Fruit fly (Drosophila melanogaster) whole organism, embryonic: ENCODE data around the gene Gyc89Da.
A peak's percentile ranks its signal among the peaks of the same experiment; 100 is the strongest.

ENCODE experiments used
- ATbp ChIP-seq: fragments of 200-800 bp; sonication (Bioruptor generic); optimal IDR thresholded peaks from 2 replicates; lab custom pipeline; 2017; ENCODE audit warnings: missing biosample characterization, mild to moderate bottlenecking, missing genetic modification characterization, missing genetic modification reagents
- Atf3 ChIP-seq: fragments of 200-800 bp; sonication (Bioruptor generic); optimal IDR thresholded peaks from 3 replicates; lab custom pipeline; 2016; ENCODE audit warnings: missing biosample characterization, missing genetic modification characterization
- Atf6 ChIP-seq: fragments of 200-800 bp; sonication (Bioruptor generic); IDR thresholded peaks from 2 replicates; pipeline ENCODE4 v1.3.6; 2022; ENCODE audit warnings: missing biosample characterization, missing genetic modification characterization
- B-H1 ChIP-seq: fragments of 200-800 bp; sonication (Bioruptor generic); IDR thresholded peaks from 3 replicates; pipeline ENCODE4 v1.3.6; 2022; ENCODE audit warnings: missing biosample characterization, missing genetic modification characterization
- Bgb ChIP-seq: fragments of 200-800 bp; sonication (Bioruptor generic); IDR thresholded peaks from 2 replicates; pipeline ENCODE4 v1.3.6; 2022; ENCODE audit warnings: missing biosample characterization, missing genetic modification characterization; ENCODE audit not compliant: partially characterized antibody
- C15 ChIP-seq: fragments of 200-800 bp; sonication (Bioruptor generic); IDR thresholded peaks from 3 replicates; pipeline ENCODE4 v1.3.6; 2022; ENCODE audit warnings: missing biosample characterization, missing genetic modification characterization
- CG10147 ChIP-seq: fragments of 200-800 bp; sonication (Bioruptor generic); optimal IDR thresholded peaks from 2 replicates; lab custom pipeline; 2019; ENCODE audit warnings: missing biosample characterization, mild to moderate bottlenecking, missing genetic modification characterization, moderate library complexity
- CG1024 ChIP-seq: fragments of 200-800 bp; sonication (Bioruptor generic); IDR thresholded peaks from 2 replicates; pipeline ENCODE4 v1.3.6; 2022; ENCODE audit warnings: missing biosample characterization, missing genetic modification characterization
- CG10321 ChIP-seq: fragments of 200-800 bp; sonication (Bioruptor generic); IDR thresholded peaks from 2 replicates; pipeline ENCODE4 v1.3.6; 2022; ENCODE audit warnings: missing biosample characterization, missing genetic modification characterization
- CG11093 ChIP-seq: fragments of 200-800 bp; sonication (Bioruptor generic); IDR thresholded peaks from 3 replicates; pipeline ENCODE4 v1.3.6; 2022; ENCODE audit warnings: missing biosample characterization, missing genetic modification characterization
- CG11456 ChIP-seq: fragments of 200-800 bp; sonication (Bioruptor generic); IDR thresholded peaks from 3 replicates; pipeline ENCODE4 v1.3.6; 2022; ENCODE audit warnings: missing biosample characterization, missing genetic modification characterization
- CG12219 ChIP-seq: fragments of 200-800 bp; sonication (Bioruptor generic); optimal IDR thresholded peaks from 3 replicates; lab custom pipeline; 2018; ENCODE audit warnings: missing biosample characterization, mild to moderate bottlenecking, missing genetic modification characterization
- CG1233 ChIP-seq: fragments of 200-800 bp; sonication (Bioruptor generic); optimal IDR thresholded peaks from 4 replicates; lab custom pipeline; 2018; ENCODE audit warnings: missing biosample characterization, mild to moderate bottlenecking, missing genetic modification characterization
- CG13287 ChIP-seq: fragments of 200-800 bp; sonication (Bioruptor generic); IDR thresholded peaks from 2 replicates; pipeline ENCODE4 v1.3.6; 2022; ENCODE audit warnings: missing biosample characterization, missing genetic modification characterization; ENCODE audit not compliant: partially characterized antibody
- CG13296 ChIP-seq: fragments of 200-800 bp; sonication (Bioruptor generic); optimal IDR thresholded peaks from 3 replicates; lab custom pipeline; 2018; ENCODE audit warnings: missing biosample characterization, mild to moderate bottlenecking, missing genetic modification characterization
- CG13424 ChIP-seq: fragments of 200-800 bp; sonication (Bioruptor generic); optimal IDR thresholded peaks from 2 replicates; lab custom pipeline; 2019; ENCODE audit warnings: missing biosample characterization, mild to moderate bottlenecking, missing genetic modification characterization, moderate library complexity
- CG15011 ChIP-seq: fragments of 200-800 bp; sonication (Bioruptor generic); optimal IDR thresholded peaks from 3 replicates; lab custom pipeline; 2018; ENCODE audit warnings: missing biosample characterization, mild to moderate bottlenecking, missing genetic modification characterization
- CG17912 ChIP-seq: fragments of 200-800 bp; sonication (Bioruptor generic); optimal IDR thresholded peaks from 2 replicates; lab custom pipeline; 2018; ENCODE audit warnings: missing biosample characterization, mild to moderate bottlenecking, missing genetic modification characterization
- CG31224 ChIP-seq: fragments of 200-800 bp; sonication (Bioruptor generic); IDR thresholded peaks from 2 replicates; pipeline ENCODE4 v1.3.6; 2022; ENCODE audit warnings: missing biosample characterization, missing genetic modification characterization
- CG34422 ChIP-seq: fragments of 200-800 bp; sonication (Bioruptor generic); IDR thresholded peaks from 3 replicates; pipeline ENCODE4 v1.3.6; 2022; ENCODE audit warnings: missing biosample characterization, missing genetic modification characterization
- CG3838 ChIP-seq: fragments of 200-800 bp; sonication (Bioruptor generic); optimal IDR thresholded peaks from 3 replicates; lab custom pipeline; 2016; ENCODE audit warnings: missing biosample characterization, missing genetic modification characterization
- CG3847 ChIP-seq: fragments of 200-800 bp; sonication (Bioruptor generic); IDR thresholded peaks from 2 replicates; pipeline ENCODE4 v1.3.6; 2022; ENCODE audit warnings: missing biosample characterization, missing genetic modification characterization
- CG4360 ChIP-seq: fragments of 200-800 bp; sonication (Bioruptor generic); IDR thresholded peaks from 2 replicates; pipeline ENCODE4 v1.3.6; 2022; ENCODE audit warnings: missing biosample characterization, missing genetic modification characterization
- CG6654 ChIP-seq: fragments of 200-800 bp; sonication (Bioruptor generic); optimal IDR thresholded peaks from 2 replicates; lab custom pipeline; 2017; ENCODE audit warnings: missing biosample characterization, mild to moderate bottlenecking, missing genetic modification characterization
- CG7271 ChIP-seq: fragments of 200-800 bp; sonication (Bioruptor generic); optimal IDR thresholded peaks from 2 replicates; lab custom pipeline; 2018; ENCODE audit warnings: missing biosample characterization, mild to moderate bottlenecking, missing genetic modification characterization, moderate library complexity
- CG7928 ChIP-seq: fragments of 200-800 bp; sonication (Bioruptor generic); optimal IDR thresholded peaks from 2 replicates; lab custom pipeline; 2017; ENCODE audit warnings: missing biosample characterization, mild to moderate bottlenecking, missing genetic modification characterization
- CG9797 ChIP-seq: fragments of 200-800 bp; sonication (Bioruptor generic); optimal IDR thresholded peaks from 3 replicates; lab custom pipeline; 2018; ENCODE audit warnings: missing biosample characterization, mild to moderate bottlenecking, missing genetic modification characterization
- CTCF ChIP-seq: fragments of 200-800 bp; sonication (Bioruptor generic); optimal IDR thresholded peaks from 2 replicates; lab custom pipeline; 2017; ENCODE audit warnings: missing biosample characterization, mild to moderate bottlenecking, missing genetic modification characterization, moderate library complexity
- E2f2 ChIP-seq: fragments of 200-800 bp; sonication (Bioruptor generic); IDR thresholded peaks from 2 replicates; pipeline ENCODE4 v1.3.6; 2022; ENCODE audit warnings: missing biosample characterization, missing genetic modification characterization
- Ets97D ChIP-seq: fragments of 200-800 bp; sonication (Bioruptor generic); optimal IDR thresholded peaks from 3 replicates; lab custom pipeline; 2016; ENCODE audit warnings: missing biosample characterization, missing genetic modification characterization
- Fer1 ChIP-seq: fragments of 200-800 bp; sonication (Bioruptor generic); optimal IDR thresholded peaks from 2 replicates; lab custom pipeline; 2017; ENCODE audit warnings: missing biosample characterization, mild to moderate bottlenecking, missing genetic modification characterization
- Hr51 ChIP-seq, 2 experiments: fragments of 200-800 bp; sonication (Bioruptor generic); optimal IDR thresholded peaks; 2 replicates in 1 of 2; 3 replicates in 1 of 2; lab custom pipeline; 2016 to 2018; ENCODE audit warnings: missing biosample characterization in 2 of 2, missing genetic modification characterization in 2 of 2, mild to moderate bottlenecking in 1 of 2, moderate library complexity in 1 of 2
- Lpt ChIP-seq: fragments of >200 bp; optimal IDR thresholded peaks from 2 replicates; lab custom pipeline; 2018; ENCODE audit warnings: missing biosample characterization, missing genetic modification characterization
- NK7.1 ChIP-seq: fragments of 200-800 bp; sonication (Bioruptor generic); optimal IDR thresholded peaks from 3 replicates; lab custom pipeline; 2016; ENCODE audit warnings: missing biosample characterization, missing genetic modification characterization
- Oaz ChIP-seq: fragments of 200-800 bp; sonication (Bioruptor generic); IDR thresholded peaks from 2 replicates; pipeline ENCODE4 v1.3.6; 2022; ENCODE audit warnings: missing biosample characterization, missing genetic modification characterization
- Tbp ChIP-seq: fragments of >200 bp; optimal IDR thresholded peaks from 2 replicates; lab custom pipeline; 2018; ENCODE audit warnings: missing biosample characterization, missing genetic modification characterization
- bcd ChIP-seq: fragments of 200-800 bp; sonication (Bioruptor generic); optimal IDR thresholded peaks from 2 replicates; lab custom pipeline; 2017; ENCODE audit warnings: missing biosample characterization, mild to moderate bottlenecking, missing genetic modification characterization
- btn ChIP-seq: fragments of 200-800 bp; sonication (Bioruptor generic); optimal IDR thresholded peaks from 2 replicates; lab custom pipeline; 2016; ENCODE audit warnings: missing biosample characterization, missing genetic modification characterization
- croc ChIP-seq: fragments of 200-800 bp; sonication (Bioruptor generic); conservative IDR thresholded peaks from 3 replicates; pipeline ENCODE4 v1.3.6; 2022; ENCODE audit warnings: missing biosample characterization, missing genetic modification characterization
- crp ChIP-seq, 2 experiments: fragments of 200-800 bp; sonication (Bioruptor generic); optimal IDR thresholded peaks; 2 replicates in 1 of 2; 3 replicates in 1 of 2; lab custom pipeline; 2017; ENCODE audit warnings: missing biosample characterization in 2 of 2, missing genetic modification characterization in 2 of 2, mild to moderate bottlenecking in 1 of 2, moderate library complexity in 1 of 2
- dmrt99B ChIP-seq: fragments of 200-800 bp; sonication (Bioruptor generic); optimal IDR thresholded peaks from 2 replicates; lab custom pipeline; 2018; ENCODE audit warnings: missing biosample characterization, mild to moderate bottlenecking, missing genetic modification characterization, moderate library complexity
- ham ChIP-seq: fragments of 200-800 bp; sonication (Bioruptor generic); IDR thresholded peaks from 2 replicates; pipeline ENCODE4 v1.3.6; 2022; ENCODE audit warnings: missing biosample characterization, missing genetic modification characterization
- lbe ChIP-seq: fragments of 200-800 bp; sonication (Bioruptor generic); optimal IDR thresholded peaks from 2 replicates; lab custom pipeline; 2016; ENCODE audit warnings: missing biosample characterization, mild to moderate bottlenecking, missing genetic modification characterization
- lola ChIP-seq, 3 experiments: fragments of >200 bp in 2 of 3; fragments of 200-800 bp in 1 of 3; sonication (Bioruptor generic) in 1 of 3; optimal IDR thresholded peaks; 2 replicates each; lab custom pipeline; 2017 to 2019; ENCODE audit warnings: missing biosample characterization in 3 of 3, missing genetic modification characterization in 3 of 3, mild to moderate bottlenecking in 1 of 3, moderate library complexity in 1 of 3
- maf-S ChIP-seq: fragments of 200-800 bp; sonication (Bioruptor generic); optimal IDR thresholded peaks from 2 replicates; lab custom pipeline; 2016; ENCODE audit warnings: missing biosample characterization, missing genetic modification characterization
- mld ChIP-seq: fragments of 200-800 bp; sonication (Bioruptor generic); IDR thresholded peaks from 3 replicates; pipeline ENCODE4 v1.3.6; 2022; ENCODE audit warnings: missing biosample characterization, missing genetic modification characterization; ENCODE audit not compliant: partially characterized antibody
- nau ChIP-seq: fragments of 200-800 bp; sonication (Bioruptor generic); optimal IDR thresholded peaks from 3 replicates; lab custom pipeline; 2017; ENCODE audit warnings: missing biosample characterization, mild to moderate bottlenecking, missing genetic modification characterization, missing genetic modification reagents
- otp ChIP-seq: fragments of 200-800 bp; sonication (Bioruptor generic); IDR thresholded peaks from 3 replicates; pipeline ENCODE4, ENCODE4 v1.3.6; 2022; ENCODE audit warnings: missing biosample characterization, missing genetic modification characterization
- sens ChIP-seq: fragments of 200-800 bp; sonication (Bioruptor generic); peaks from one replicate; lab custom pipeline; 2016; ENCODE audit warnings: missing biosample characterization, missing genetic modification characterization
- tna ChIP-seq: fragments of 200-800 bp; sonication (Bioruptor generic); IDR thresholded peaks from 2 replicates; pipeline ENCODE4 v1.3.6; 2022; ENCODE audit warnings: missing biosample characterization, missing genetic modification characterization; ENCODE audit not compliant: partially characterized antibody
- yki ChIP-seq: fragments of >200 bp; optimal IDR thresholded peaks from 3 replicates; lab custom pipeline; 2018
- zf30C ChIP-seq: fragments of 200-800 bp; sonication (Bioruptor generic); optimal IDR thresholded peaks from 3 replicates; lab custom pipeline; 2018; ENCODE audit warnings: missing biosample characterization, mild to moderate bottlenecking, missing genetic modification characterization

Gene Gyc89Da

dm6 chr3R:16436374-16437037 is 35.9 kb upstream of the Gyc89Da start, which contains the start of gene mRpS33 (continued):
- no peak for TF ChIP-seq ATbp (GFP tag; lab: Kevin White, UChicago)
- TF ChIP-seq tna, result no peak
- TF ChIP-seq CG9797 (GFP tag; lab: Kevin White, UChicago), result no peak
- no peak for TF ChIP-seq mld (GFP tag; lab: Robert Waterston, UW)
- no peak for TF ChIP-seq E2f2 (GFP tag; lab: Robert Waterston, UW)
- TF ChIP-seq CG31224, result no peak
- no peak for TF ChIP-seq CG11093
- no peak for TF ChIP-seq btn
- no peak for TF ChIP-seq CG1233 (GFP tag; lab: Kevin White, UChicago)
- TF ChIP-seq Oaz (GFP tag; lab: Robert Waterston, UW), result no peak
- no peak for TF ChIP-seq nau
- TF ChIP-seq CG13424 (tag; lab: Kevin White, UChicago), result no peak
- no peak for TF ChIP-seq CG6654 (GFP tag; lab: Kevin White, UChicago)
- TF ChIP-seq CG17912 (GFP tag; lab: Kevin White, UChicago), result no peak
- TF ChIP-seq otp (GFP tag; lab: Robert Waterston, UW), result no peak
- TF ChIP-seq croc, result no peak
- TF ChIP-seq CG34422 (GFP tag; lab: Robert Waterston, UW), result 0 out of 3 replicates have a peak, but pooled peaks have one; percentile 12
- peak; percentile 73 for TF ChIP-seq sens (GFP tag; lab: Kevin White, UChicago)
- TF ChIP-seq NK7.1 (GFP tag; lab: Kevin White, UChicago), result no peak
- peak; percentile 6; the same call in 1 of the 2 replicates for TF ChIP-seq CG13287 (GFP tag; lab: Robert Waterston, UW)
- peak; percentile 21; the same call in 1 of the 2 replicates for TF ChIP-seq CG4360 (GFP tag; lab: Robert Waterston, UW)
- no peak for TF ChIP-seq Hr51 (GFP tag; optimal IDR thresholded peaks at IDR 0.05; lab: Kevin White, UChicago)
- TF ChIP-seq Ets97D (GFP tag; lab: Kevin White, UChicago), result no peak
- TF ChIP-seq Tbp (GFP tag; lab: Kevin White, UChicago), result no peak
- no peak for TF ChIP-seq CG15011 (GFP tag; lab: Kevin White, UChicago)
- no peak for TF ChIP-seq Fer1
- TF ChIP-seq lola (GFP tag; optimal IDR thresholded peaks at IDR 0.05; lab: Kevin White, UChicago), result no peak
- TF ChIP-seq lbe (GFP tag; lab: Kevin White, UChicago), result no peak
- no peak for TF ChIP-seq Bgb (GFP tag; lab: Robert Waterston, UW)
- no peak for TF ChIP-seq CG3847 (GFP tag; lab: Robert Waterston, UW)
- TF ChIP-seq CG1024 (GFP tag; lab: Robert Waterston, UW), result no peak
- peak in 1 of 2 experiments; percentile 79 for TF ChIP-seq crp (GFP tag; optimal IDR thresholded peaks at IDR 0.05; lab: Kevin White, UChicago)
- no peak for TF ChIP-seq yki (lab: Kevin White, UChicago)
- no peak for TF ChIP-seq ham
- TF ChIP-seq CG10147, result no peak
- no peak for TF ChIP-seq dmrt99B
- no peak for TF ChIP-seq Atf6
- TF ChIP-seq zf30C (GFP tag; lab: Kevin White, UChicago), result no peak
- TF ChIP-seq Lpt (GFP tag; lab: Kevin White, UChicago), result no peak

dm6 chr3R:16441367-16441923 is 31.0 kb upstream of the Gyc89Da start, which contains the start of gene ema:
Gene ema, minus strand, starts transcription at chr3R:16441661.
- TF ChIP-seq CG11456 (GFP tag; lab: Robert Waterston, UW) (no peak), CG3838 (GFP tag; lab: Kevin White, UChicago) (no peak), CG12219 (GFP tag; lab: Kevin White, UChicago) (no peak), maf-S (GFP tag; lab: Kevin White, UChicago) (no peak), CG7928 (no peak), CG10321 (GFP tag; lab: Robert Waterston, UW) (no peak), CG13287 (GFP tag; lab: Robert Waterston, UW) (peak; percentile 65), C15 (GFP tag; lab: Robert Waterston, UW) (no peak), CTCF (GFP tag; lab: Kevin White, UChicago) (no peak), bcd (GFP tag; lab: Kevin White, UChicago) (no peak), B-H1 (GFP tag; lab: Robert Waterston, UW) (no peak), CG13296 (peak; percentile 26), CG7271 (tag; lab: Kevin White, UChicago) (no peak), Atf3 (no peak)
